Fruit fly (Drosophila melanogaster) S2 (cell line): ENCODE measurements around the gene Cap-D2.

Experiments used
- CG8478 ChIP-seq: fragments of >200 bp; optimal IDR thresholded peaks from 2 replicates; lab custom pipeline; 2018
- CTCF ChIP-seq, 2 experiments: fragments of >200 bp; optimal IDR thresholded peaks; 2 replicates each; lab custom pipeline; 2018

dm6 chr3R:29715277-29715676 lies 39.8 kb downstream of the Cap-D2 start, which contains the start of gene Dup99B:
- TF ChIP-seq CG8478 (lab: Kevin White, UChicago) (no peak), CTCF (optimal IDR thresholded peaks at IDR 0.05; lab: Kevin White, UChicago) (no peak)
